Worm (Caenorhabditis elegans): ENCODE measurements around the gene srv-2.

DNA sequence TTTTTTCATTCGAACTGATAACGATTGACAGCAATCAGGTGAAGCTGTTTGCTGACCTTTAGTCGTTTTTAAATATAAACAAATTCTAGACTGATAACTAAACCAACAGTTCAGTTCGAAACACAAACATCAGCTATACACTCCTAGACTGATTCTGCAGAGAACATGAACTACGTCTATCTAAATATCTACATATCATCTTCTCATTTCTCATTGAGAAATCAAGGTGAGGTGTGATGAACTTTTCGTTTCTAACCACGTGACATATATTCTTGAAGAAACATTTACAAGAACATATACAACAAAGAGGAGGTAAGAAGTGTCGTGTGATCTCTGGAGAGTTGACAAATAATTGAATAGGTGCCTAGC lies 44.9 kb downstream of the srv-2 start:
- TF ChIP-seq nhr-28 (tag; optimal IDR thresholded peaks at IDR 0.05) (no peak), ztf-11 (tag; optimal IDR thresholded peaks at IDR 0.05) (no peak), R02D3.7 (tag; optimal IDR thresholded peaks at IDR 0.05) (no peak), snpc-4 (tag; optimal IDR thresholded peaks at IDR 0.05) (no peak), nhr-237 (tag; optimal IDR thresholded peaks at IDR 0.05) (no peak)

Measured in whole organism, L3 larva.